In the genomic region with DNA sequence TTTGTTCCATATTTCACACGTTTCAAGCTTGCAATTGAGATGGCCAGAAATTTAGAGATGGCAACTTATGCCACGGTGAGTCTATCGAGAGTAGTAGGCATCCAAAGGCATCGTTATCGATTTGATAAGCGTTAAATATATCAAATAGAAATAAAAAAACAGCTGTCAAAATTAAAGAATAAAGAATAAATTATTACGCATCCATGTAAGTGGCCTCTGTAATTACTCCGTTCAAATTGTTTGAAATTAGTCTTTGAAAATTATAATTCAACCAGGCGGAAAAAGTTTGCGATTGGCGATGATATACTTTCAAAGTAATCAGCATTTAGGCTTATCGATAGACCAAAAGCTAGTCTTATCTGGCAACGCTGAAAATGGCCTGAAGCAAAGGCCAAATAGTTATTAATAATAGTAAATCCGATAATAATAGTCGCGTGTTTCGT, we compare ENCODE assay signal across 4 fruit fly cellular contexts.
TF ChIP-seq lines count a peak whose summit lies in the region.

A gene (minus strand): TSS at position 45 of the 443 bp plus-strand sequence.
A gene (plus strand): TSS at position 347 of the 443 bp plus-strand sequence.

- no peak for TF ChIP-seq CTCF in whole organism, embryonic (GFP tag; optimal IDR thresholded peaks at IDR 0.05; lab: Kevin White, UChicago)

TF ChIP-seq in whole organism, adult, 20 proteins besides CTCF, POLR2A, EP300 and RAD21:
- TF ChIP-seq CG14711 (tag; optimal IDR thresholded peaks at IDR 0.05; lab: Kevin White, UChicago) = no peak
- TF ChIP-seq toe (GFP tag; optimal IDR thresholded peaks at IDR 0.05; lab: Kevin White, UChicago) = peak; percentile 60
- peak; percentile 54 for TF ChIP-seq CG5204 (GFP tag; optimal IDR thresholded peaks at IDR 0.05; lab: Kevin White, UChicago)
- TF ChIP-seq cic (GFP tag; optimal IDR thresholded peaks at IDR 0.05; lab: Kevin White, UChicago) = no peak
- TF ChIP-seq kay (GFP tag; lab: Kevin White, UChicago; ENCODE audit: borderline replicate concordance) = no peak
- TF ChIP-seq CG1620 (GFP tag; optimal IDR thresholded peaks at IDR 0.05; lab: Kevin White, UChicago) = peak; percentile 10
- no peak for TF ChIP-seq CG11617 (GFP tag; optimal IDR thresholded peaks at IDR 0.05; lab: Kevin White, UChicago)
- TF ChIP-seq tj (GFP tag; optimal IDR thresholded peaks at IDR 0.05; lab: Kevin White, UChicago) = no peak
- peak; percentile 20 for TF ChIP-seq ovo (GFP tag; optimal IDR thresholded peaks at IDR 0.05; lab: Kevin White, UChicago)
- TF ChIP-seq Mnt (GFP tag; optimal IDR thresholded peaks at IDR 0.05; lab: Kevin White, UChicago) = peak; percentile 46
- TF ChIP-seq Clk (GFP tag; optimal IDR thresholded peaks at IDR 0.05; lab: Kevin White, UChicago) = no peak
- peak; percentile 9 for TF ChIP-seq bab1 (GFP tag; optimal IDR thresholded peaks at IDR 0.05; lab: Kevin White, UChicago)
- peak; percentile 19 for TF ChIP-seq Crg-1 (GFP tag; optimal IDR thresholded peaks at IDR 0.05; lab: Kevin White, UChicago)
- no peak for TF ChIP-seq CG7101 (tag; optimal IDR thresholded peaks at IDR 0.05; lab: Kevin White, UChicago)
- TF ChIP-seq pad (GFP tag; optimal IDR thresholded peaks at IDR 0.05; lab: Kevin White, UChicago) = no peak
- TF ChIP-seq CG7045 (GFP tag; optimal IDR thresholded peaks at IDR 0.05; lab: Kevin White, UChicago) = no peak

TF ChIP-seq in whole organism, embryonic, 481 proteins besides CTCF, POLR2A, EP300 and RAD21 (continues in another document):
- TF ChIP-seq CG12744 (GFP tag; optimal IDR thresholded peaks at IDR 0.05; lab: Kevin White, UChicago) (no peak), az2 (GFP tag; optimal IDR thresholded peaks at IDR 0.05; lab: Kevin White, UChicago) (no peak), Atf-2 (GFP tag; optimal IDR thresholded peaks at IDR 0.05; lab: Kevin White, UChicago) (no peak), CG12104 (GFP tag; optimal IDR thresholded peaks at IDR 0.05; lab: Kevin White, UChicago) (no peak), CG9932 (GFP tag; IDR thresholded peaks at IDR 0.05; lab: Robert Waterston, UW) (peak; percentile 47), CoRest (tag; optimal IDR thresholded peaks at IDR 0.05; lab: Kevin White, UChicago) (peak; percentile 36), phol (tag; optimal IDR thresholded peaks at IDR 0.05; lab: Kevin White, UChicago) (peak; percentile 41), Sry-δ (GFP tag; optimal IDR thresholded peaks at IDR 0.05; lab: Kevin White, UChicago) (peak; percentile 86), H15 (GFP tag; IDR thresholded peaks at IDR 0.05; lab: Robert Waterston, UW) (no peak), crc (GFP tag; optimal IDR thresholded peaks at IDR 0.05; lab: Kevin White, UChicago) (no peak), CG12391 (tag; optimal IDR thresholded peaks at IDR 0.05; lab: Kevin White, UChicago) (peak; percentile 26), CG2199 (GFP tag; IDR thresholded peaks at IDR 0.05; lab: Robert Waterston, UW) (no peak), Lhr (GFP tag; optimal IDR thresholded peaks at IDR 0.05; lab: Kevin White, UChicago) (peak; percentile 41), CG15514 (GFP tag; optimal IDR thresholded peaks at IDR 0.05; lab: Kevin White, UChicago) (peak; percentile 31), CG6813 (GFP tag; optimal IDR thresholded peaks at IDR 0.05; lab: Kevin White, UChicago) (no peak), CG30020 (tag; optimal IDR thresholded peaks at IDR 0.05; lab: Kevin White, UChicago) (peak; percentile 79), CG17912 (GFP tag; optimal IDR thresholded peaks at IDR 0.05; lab: Kevin White, UChicago) (no peak), hb (GFP tag; IDR thresholded peaks at IDR 0.05; lab: Robert Waterston, UW; ENCODE audit: partially characterized antibody) (peak; percentile 72; the same call in 2 of the 3 replicates), sens-2 (GFP tag; IDR thresholded peaks at IDR 0.05; lab: Robert Waterston, UW) (no peak), Doc3 (GFP tag; IDR thresholded peaks at IDR 0.05; lab: Robert Waterston, UW; ENCODE audit: partially characterized antibody) (peak; percentile 50; the same call in 1 of the 3 replicates), cwo (GFP tag; optimal IDR thresholded peaks at IDR 0.05; lab: Kevin White, UChicago) (no peak), Pdp1 (GFP tag; optimal IDR thresholded peaks at IDR 0.05; lab: Kevin White, UChicago) (peak in 1 of 2 experiments; percentile 21), sim (GFP tag; IDR thresholded peaks at IDR 0.05; lab: Robert Waterston, UW) (no peak)

TF ChIP-seq in whole organism, prepupa, 60 proteins besides CTCF, POLR2A, EP300 and RAD21 (continues in another document):
- TF ChIP-seq acj6 (GFP tag; optimal IDR thresholded peaks at IDR 0.05; lab: Kevin White, UChicago) = no peak
- TF ChIP-seq fkh (GFP tag; optimal IDR thresholded peaks at IDR 0.05; lab: Kevin White, UChicago) = no peak
- peak; percentile 23 for TF ChIP-seq pdm3 (GFP tag; optimal IDR thresholded peaks at IDR 0.05; lab: Kevin White, UChicago)
- no peak for TF ChIP-seq spab (GFP tag; optimal IDR thresholded peaks at IDR 0.05; lab: Kevin White, UChicago)
- no peak for TF ChIP-seq CG6808 (GFP tag; optimal IDR thresholded peaks at IDR 0.05; lab: Kevin White, UChicago)
- TF ChIP-seq net (GFP tag; optimal IDR thresholded peaks at IDR 0.05; lab: Kevin White, UChicago) = no peak
- TF ChIP-seq dac (GFP tag; optimal IDR thresholded peaks at IDR 0.05; lab: Kevin White, UChicago) = no peak
- peak; percentile 21 for TF ChIP-seq cyc (GFP tag; optimal IDR thresholded peaks at IDR 0.05; lab: Kevin White, UChicago)
- TF ChIP-seq CG8632 (GFP tag; optimal IDR thresholded peaks at IDR 0.05; lab: Kevin White, UChicago) = no peak
- TF ChIP-seq Eip78C (GFP tag; lab: Kevin White, UChicago) = peak; percentile 42
- no peak for TF ChIP-seq topi (GFP tag; optimal IDR thresholded peaks at IDR 0.05; lab: Kevin White, UChicago)
- TF ChIP-seq CG8119 (GFP tag; IDR thresholded peaks at IDR 0.05; lab: Robert Waterston, UW) = no peak
- TF ChIP-seq Sox14 (GFP tag; optimal IDR thresholded peaks at IDR 0.05; lab: Kevin White, UChicago) = no peak
- TF ChIP-seq CG8319 (GFP tag; optimal IDR thresholded peaks at IDR 0.05; lab: Kevin White, UChicago) = no peak
- TF ChIP-seq CG10669 (GFP tag; optimal IDR thresholded peaks at IDR 0.05; lab: Kevin White, UChicago) = no peak
- TF ChIP-seq CG4318 (GFP tag; optimal IDR thresholded peaks at IDR 0.05; lab: Kevin White, UChicago) = no peak
- TF ChIP-seq CG16779 (tag; optimal IDR thresholded peaks at IDR 0.05; lab: Kevin White, UChicago) = no peak
- TF ChIP-seq eg (GFP tag; IDR thresholded peaks at IDR 0.05; lab: Robert Waterston, UW) = no peak
- TF ChIP-seq Hr4 (GFP tag; optimal IDR thresholded peaks at IDR 0.05; lab: Kevin White, UChicago) = peak; percentile 18
- TF ChIP-seq CG7368 (GFP tag; optimal IDR thresholded peaks at IDR 0.05; lab: Kevin White, UChicago) = no peak
- no peak for TF ChIP-seq OdsH (GFP tag; optimal IDR thresholded peaks at IDR 0.05; lab: Kevin White, UChicago)
- TF ChIP-seq dsx (GFP tag; optimal IDR thresholded peaks at IDR 0.05; lab: Kevin White, UChicago; ENCODE audit: poor library complexity, severe bottlenecking) = peak; percentile 3
- TF ChIP-seq Smox (GFP tag; optimal IDR thresholded peaks at IDR 0.05; lab: Kevin White, UChicago) = no peak
- no peak for TF ChIP-seq CG6163 (GFP tag; IDR thresholded peaks at IDR 0.05; lab: Robert Waterston, UW)
- TF ChIP-seq Hr38 (GFP tag; optimal IDR thresholded peaks at IDR 0.05; lab: Kevin White, UChicago) = no peak
- TF ChIP-seq CG6792 (GFP tag; optimal IDR thresholded peaks at IDR 0.05; lab: Kevin White, UChicago) = no peak
- peak; percentile 15 for TF ChIP-seq achi (GFP tag; optimal IDR thresholded peaks at IDR 0.05; lab: Kevin White, UChicago)

TF ChIP-seq in whole organism, wandering third instar larva, 38 proteins besides CTCF, POLR2A, EP300 and RAD21 (continues in another document):
- no peak for TF ChIP-seq CG9705 (GFP tag; optimal IDR thresholded peaks at IDR 0.05; lab: Kevin White, UChicago)
- TF ChIP-seq CG32264 (GFP tag; optimal IDR thresholded peaks at IDR 0.05; lab: Kevin White, UChicago) = no peak
- no peak for TF ChIP-seq sv (GFP tag; optimal IDR thresholded peaks at IDR 0.05; lab: Kevin White, UChicago)
- no peak for TF ChIP-seq CrebA (GFP tag; optimal IDR thresholded peaks at IDR 0.05; lab: Kevin White, UChicago; ENCODE audit: borderline replicate concordance)
- TF ChIP-seq Hr83 (GFP tag; optimal IDR thresholded peaks at IDR 0.05; lab: Kevin White, UChicago; ENCODE audit: poor library complexity, severe bottlenecking) = no peak
- no peak for TF ChIP-seq Myc (optimal IDR thresholded peaks at IDR 0.05; lab: Kevin White, UChicago)
- peak; percentile 45 for TF ChIP-seq Hnf4 (GFP tag; optimal IDR thresholded peaks at IDR 0.05; lab: Kevin White, UChicago)
- no peak for TF ChIP-seq Mio (GFP tag; optimal IDR thresholded peaks at IDR 0.05; lab: Kevin White, UChicago)
- no peak for TF ChIP-seq h (GFP tag; optimal IDR thresholded peaks at IDR 0.05; lab: Kevin White, UChicago)
- TF ChIP-seq N (GFP tag; optimal IDR thresholded peaks at IDR 0.05; lab: Kevin White, UChicago) = no peak
- TF ChIP-seq Sp1 (GFP tag; optimal IDR thresholded peaks at IDR 0.05; lab: Kevin White, UChicago) = no peak
- TF ChIP-seq Abd-B (GFP tag; optimal IDR thresholded peaks at IDR 0.05; lab: Kevin White, UChicago) = no peak
- no peak for TF ChIP-seq OdsH (GFP tag; optimal IDR thresholded peaks at IDR 0.05; lab: Kevin White, UChicago)
- TF ChIP-seq Hr78 (GFP tag; optimal IDR thresholded peaks at IDR 0.05; lab: Kevin White, UChicago) = no peak
- TF ChIP-seq dsf (GFP tag; optimal IDR thresholded peaks at IDR 0.05; lab: Kevin White, UChicago; ENCODE audit: borderline replicate concordance) = no peak
- no peak for TF ChIP-seq lola (GFP tag; optimal IDR thresholded peaks at IDR 0.05; lab: Kevin White, UChicago)
- no peak for TF ChIP-seq brk (GFP tag; optimal IDR thresholded peaks at IDR 0.05; lab: Kevin White, UChicago)
- TF ChIP-seq woc (GFP tag; optimal IDR thresholded peaks at IDR 0.05; lab: Kevin White, UChicago) = no peak
- TF ChIP-seq HLH106 (tag; optimal IDR thresholded peaks at IDR 0.05; lab: Kevin White, UChicago) = peak; percentile 12
- no peak for TF ChIP-seq jim (GFP tag; optimal IDR thresholded peaks at IDR 0.05; lab: Kevin White, UChicago)
- peak in 1 of 2 experiments; percentile 14 for TF ChIP-seq foxo (GFP tag; optimal IDR thresholded peaks at IDR 0.05; lab: Kevin White, UChicago)
- no peak for TF ChIP-seq Vsx2 (GFP tag; optimal IDR thresholded peaks at IDR 0.05; lab: Kevin White, UChicago; ENCODE audit: partially characterized antibody)
- TF ChIP-seq psq (GFP tag; optimal IDR thresholded peaks at IDR 0.05; lab: Kevin White, UChicago) = no peak
- TF ChIP-seq dl (GFP tag; optimal IDR thresholded peaks at IDR 0.05; lab: Kevin White, UChicago; ENCODE audit: insufficient read depth in 1 of 2, partially characterized antibody in 2 of 2) = no peak
- no peak for TF ChIP-seq sage (GFP tag; optimal IDR thresholded peaks at IDR 0.05; lab: Kevin White, UChicago)
- TF ChIP-seq GATAd (GFP tag; optimal IDR thresholded peaks at IDR 0.05; lab: Kevin White, UChicago) = no peak
- no peak for TF ChIP-seq Rel (GFP tag; optimal IDR thresholded peaks at IDR 0.05; lab: Kevin White, UChicago)
- TF ChIP-seq Rel (tag; optimal IDR thresholded peaks at IDR 0.05; lab: Kevin White, UChicago) = no peak
- TF ChIP-seq Jra (GFP tag; optimal IDR thresholded peaks at IDR 0.05; lab: Kevin White, UChicago) = peak; percentile 39
